Fruit fly (Drosophila melanogaster): Measurements from ENCODE around the gene CanA-14F.

CanA-14F gene

DNA sequence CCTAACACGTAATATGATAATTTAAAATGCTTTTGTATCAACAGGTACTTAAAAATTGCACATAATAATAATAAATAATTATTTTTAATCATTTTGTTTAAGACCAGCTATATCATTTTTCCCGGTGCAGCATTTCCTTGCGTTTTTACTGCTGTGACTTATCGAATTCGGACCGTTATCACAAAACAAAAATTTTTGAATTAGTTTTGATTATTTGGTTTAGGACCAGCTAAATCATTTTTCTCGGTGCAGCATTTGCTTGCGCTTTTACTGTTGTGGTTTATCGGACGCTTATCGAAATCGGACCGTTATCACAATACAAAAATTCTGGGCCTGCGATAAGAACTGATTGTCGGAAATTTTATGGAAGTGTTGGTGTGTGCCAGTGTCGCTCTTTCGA is 34.4 kb downstream of the CanA-14F start (continued):
- TF ChIP-seq CG10274 (GFP tag; optimal IDR thresholded peaks at IDR 0.05) (peak; percentile 42), CG10366 (GFP tag; IDR thresholded peaks at IDR 0.05) (peak; percentile 72), CG7745 (tag; optimal IDR thresholded peaks at IDR 0.05) (peak; percentile 25), cg (GFP tag; optimal IDR thresholded peaks at IDR 0.05) (no peak), emc (GFP tag; optimal IDR thresholded peaks at IDR 0.05) (no peak), insv (GFP tag; optimal IDR thresholded peaks at IDR 0.05) (peak in 1 of 2 experiments; percentile 32), dan (GFP tag; IDR thresholded peaks at IDR 0.05) (no peak), Meics (GFP tag; optimal IDR thresholded peaks at IDR 0.05) (peak; percentile 89), HLH54F (GFP tag; optimal IDR thresholded peaks at IDR 0.05) (peak; percentile 40), stwl (tag; optimal IDR thresholded peaks at IDR 0.05) (no peak), ATbp (GFP tag; optimal IDR thresholded peaks at IDR 0.05) (peak; percentile 84), Drgx (GFP tag; IDR thresholded peaks at IDR 0.05) (peak; percentile 74), fd102C (GFP tag; optimal IDR thresholded peaks at IDR 0.05) (no peak), cad (GFP tag; optimal IDR thresholded peaks at IDR 0.05) (no peak), CG15269 (tag; optimal IDR thresholded peaks at IDR 0.05) (peak; percentile 86), knrl (GFP tag; IDR thresholded peaks at IDR 0.05; ENCODE audit: partially characterized antibody) (no peak), abd-A (tag; optimal IDR thresholded peaks at IDR 0.05) (no peak), cato (GFP tag; optimal IDR thresholded peaks at IDR 0.05; ENCODE audit: borderline replicate concordance) (peak; percentile 42), CG8290 (GFP tag; optimal IDR thresholded peaks at IDR 0.05) (no peak), CG8290 (tag; optimal IDR thresholded peaks at IDR 0.05) (peak in 1 of 2 experiments; percentile 67), B-H1 (GFP tag; IDR thresholded peaks at IDR 0.05) (peak; percentile 58), Optix (GFP tag; IDR thresholded peaks at IDR 0.05) (no peak; the same call in none of the 3 replicates), CG1602 (GFP tag; optimal IDR thresholded peaks at IDR 0.05) (peak; percentile 79), CG7963 (GFP tag; IDR thresholded peaks at IDR 0.05; ENCODE audit: partially characterized antibody) (no peak), Deaf1 (tag; optimal IDR thresholded peaks at IDR 0.05) (peak; percentile 46), CG6813 (GFP tag; optimal IDR thresholded peaks at IDR 0.05) (peak; percentile 83), tgo (GFP tag; IDR thresholded peaks at IDR 0.05) (peak; percentile 69), hth (optimal IDR thresholded peaks at IDR 0.05) (no peak), CG3847 (GFP tag; IDR thresholded peaks at IDR 0.05) (peak; percentile 68), CG6272 (GFP tag; IDR thresholded peaks at IDR 0.05) (no peak), gcm (GFP tag; optimal IDR thresholded peaks at IDR 0.05) (peak; percentile 72), CG4404 (GFP tag; IDR thresholded peaks at IDR 0.05) (peak; percentile 39), al (GFP tag; IDR thresholded peaks at IDR 0.05) (peak; percentile 51; the same call in 1 of the 2 replicates), klu (GFP tag; IDR thresholded peaks at IDR 0.05) (no peak), CG6683 (GFP tag; optimal IDR thresholded peaks at IDR 0.05) (peak; percentile 33), gsb (GFP tag; IDR thresholded peaks at IDR 0.05) (no peak; the same call in 1 of the 2 replicates), CG1024 (GFP tag; IDR thresholded peaks at IDR 0.05) (peak; percentile 50; the same call in 1 of the 2 replicates), GATAe (GFP tag; conservative IDR thresholded peaks at IDR 0.05) (peak; percentile 73; the same call in 1 of the 2 replicates), ci (GFP tag; IDR thresholded peaks at IDR 0.05) (peak; percentile 87), HHEX (GFP tag; optimal IDR thresholded peaks at IDR 0.05) (peak; percentile 84), CG10431 (GFP tag; optimal IDR thresholded peaks at IDR 0.05) (peak; percentile 17), tio (GFP tag; optimal IDR thresholded peaks at IDR 0.05) (peak; percentile 85), Mrtf (GFP tag; IDR thresholded peaks at IDR 0.05) (peak; percentile 75; the same call in 2 of the 3 replicates), trh (GFP tag; optimal IDR thresholded peaks at IDR 0.05) (peak; percentile 20), CG2120 (GFP tag; optimal IDR thresholded peaks at IDR 0.05) (peak; percentile 82), sr (GFP tag; IDR thresholded peaks at IDR 0.05) (peak; percentile 30; the same call in 1 of the 3 replicates), ac (GFP tag; optimal IDR thresholded peaks at IDR 0.05) (peak; percentile 38), CG3281 (GFP tag; optimal IDR thresholded peaks at IDR 0.05) (peak; percentile 87), btn (GFP tag; optimal IDR thresholded peaks at IDR 0.05) (no peak), CG8359 (GFP tag; optimal IDR thresholded peaks at IDR 0.05; ENCODE audit: borderline replicate concordance) (peak; percentile 44), vnd (GFP tag; IDR thresholded peaks at IDR 0.05; ENCODE audit: partially characterized antibody) (no peak)
